Fruit fly (Drosophila melanogaster) whole organism, embryonic: ENCODE results near the gene CG32281.

ENCODE experiments used
- Atf3 ChIP-seq: fragments of 200-800 bp; sonication (Bioruptor generic); optimal IDR thresholded peaks from 3 replicates; lab custom pipeline; 2016; ENCODE audit warnings: missing biosample characterization, missing genetic modification characterization
- CG10565 ChIP-seq: fragments of 200-800 bp; sonication (Bioruptor generic); optimal IDR thresholded peaks from 3 replicates; lab custom pipeline; 2016; ENCODE audit warnings: missing biosample characterization, mild to moderate bottlenecking, missing genetic modification characterization
- CG11085 ChIP-seq: fragments of 200-800 bp; sonication (Bioruptor generic); IDR thresholded peaks from 2 replicates; pipeline ENCODE4 v1.3.6; 2022; ENCODE audit warnings: missing biosample characterization, missing genetic modification characterization
- CG11398 ChIP-seq: fragments of 200-800 bp; sonication (Bioruptor generic); optimal IDR thresholded peaks from 2 replicates; lab custom pipeline; 2016; ENCODE audit warnings: missing biosample characterization, missing genetic modification characterization
- CG11504 ChIP-seq: fragments of 200-800 bp; sonication (Bioruptor generic); optimal IDR thresholded peaks from 3 replicates; lab custom pipeline; 2019; ENCODE audit warnings: missing biosample characterization, mild to moderate bottlenecking, missing genetic modification characterization, moderate library complexity
- CG12769 ChIP-seq: fragments of 200-800 bp; sonication (Bioruptor generic); optimal IDR thresholded peaks from 2 replicates; lab custom pipeline; 2019; ENCODE audit warnings: missing biosample characterization, mild to moderate bottlenecking, missing genetic modification characterization, moderate library complexity
- CG15601 ChIP-seq: fragments of 200-800 bp; sonication (Bioruptor generic); optimal IDR thresholded peaks from 3 replicates; lab custom pipeline; 2019; ENCODE audit warnings: missing biosample characterization, mild to moderate bottlenecking, missing genetic modification characterization, moderate library complexity
- CG17186 ChIP-seq: fragments of 200-800 bp; sonication (Bioruptor generic); optimal IDR thresholded peaks from 3 replicates; lab custom pipeline; 2017; ENCODE audit warnings: missing biosample characterization, missing genetic modification reagents, missing genetic modification characterization
- CG17568 ChIP-seq: fragments of 200-800 bp; sonication (Bioruptor generic); optimal IDR thresholded peaks from 2 replicates; lab custom pipeline; 2018; ENCODE audit warnings: missing biosample characterization, mild to moderate bottlenecking, missing genetic modification characterization, moderate library complexity
- CG17829 ChIP-seq: fragments of 200-800 bp; optimal IDR thresholded peaks from 2 replicates; lab custom pipeline; 2019; ENCODE audit warnings: missing biosample characterization, mild to moderate bottlenecking, missing genetic modification characterization, moderate library complexity
- CG2120 ChIP-seq: fragments of 200-800 bp; sonication (Bioruptor generic); optimal IDR thresholded peaks from 3 replicates; lab custom pipeline; 2016; ENCODE audit warnings: missing biosample characterization, missing genetic modification characterization
- CG3407 ChIP-seq: fragments of 200-800 bp; sonication (Bioruptor generic); optimal IDR thresholded peaks from 2 replicates; lab custom pipeline; 2018; ENCODE audit warnings: missing biosample characterization, mild to moderate bottlenecking, missing genetic modification characterization
- CG43689 ChIP-seq: fragments of 200-800 bp; sonication (Bioruptor generic); IDR thresholded peaks from 2 replicates; pipeline ENCODE4 v1.3.6; 2022; ENCODE audit warnings: missing biosample characterization, missing genetic modification characterization
- CG4404 ChIP-seq: fragments of 200-800 bp; sonication (Bioruptor generic); IDR thresholded peaks from 2 replicates; pipeline ENCODE4 v1.3.6; 2022; ENCODE audit warnings: missing biosample characterization, missing genetic modification characterization
- CG6272 ChIP-seq: fragments of 200-800 bp; sonication (Bioruptor generic); IDR thresholded peaks from 2 replicates; pipeline ENCODE4 v1.3.6; 2022; ENCODE audit warnings: missing biosample characterization, missing genetic modification characterization
- CG6654 ChIP-seq: fragments of 200-800 bp; sonication (Bioruptor generic); optimal IDR thresholded peaks from 2 replicates; lab custom pipeline; 2017; ENCODE audit warnings: missing biosample characterization, mild to moderate bottlenecking, missing genetic modification characterization
- CG6765 ChIP-seq: fragments of 200-800 bp; sonication (Bioruptor generic); optimal IDR thresholded peaks from 3 replicates; lab custom pipeline; 2017; ENCODE audit warnings: missing biosample characterization, mild to moderate bottlenecking, missing genetic modification characterization
- CG9797 ChIP-seq: fragments of 200-800 bp; sonication (Bioruptor generic); optimal IDR thresholded peaks from 3 replicates; lab custom pipeline; 2018; ENCODE audit warnings: missing biosample characterization, mild to moderate bottlenecking, missing genetic modification characterization
- Elba2 ChIP-seq: fragments of 200-800 bp; sonication (Bioruptor generic); optimal IDR thresholded peaks from 3 replicates; lab custom pipeline; 2016; ENCODE audit warnings: missing biosample characterization, missing genetic modification characterization
- Ets65A ChIP-seq: fragments of 200-800 bp; sonication (Bioruptor generic); peaks from one replicate; lab custom pipeline; 2016; ENCODE audit warnings: missing biosample characterization, missing genetic modification characterization
- Hmx ChIP-seq: fragments of 200-800 bp; sonication (Bioruptor generic); optimal IDR thresholded peaks from 2 replicates; lab custom pipeline; 2016; ENCODE audit warnings: missing biosample characterization, missing genetic modification characterization
- Lim3 ChIP-seq: fragments of 200-800 bp; sonication (Bioruptor generic); IDR thresholded peaks from 2 replicates; pipeline ENCODE4 v1.3.6; 2022; ENCODE audit warnings: missing biosample characterization, missing genetic modification characterization
- MTF-1 ChIP-seq: fragments of 200-800 bp; sonication (Bioruptor generic); optimal IDR thresholded peaks from 2 replicates; lab custom pipeline; 2018; ENCODE audit warnings: missing biosample characterization, mild to moderate bottlenecking, missing genetic modification characterization, borderline replicate concordance
- Mad ChIP-seq: fragments of 200-800 bp; sonication (Bioruptor generic); optimal IDR thresholded peaks from 2 replicates; lab custom pipeline; 2016; ENCODE audit warnings: missing biosample characterization, missing genetic modification characterization
- NC2β ChIP-seq: fragments of 200-800 bp; sonication (Bioruptor generic); optimal IDR thresholded peaks from 2 replicates; lab custom pipeline; 2016; ENCODE audit warnings: missing biosample characterization, missing genetic modification characterization
- Nf-YC ChIP-seq: fragments of 200-800 bp; optimal IDR thresholded peaks from 3 replicates; lab custom pipeline; 2019; ENCODE audit warnings: missing biosample characterization, mild to moderate bottlenecking, missing genetic modification characterization, moderate library complexity
- Optix ChIP-seq: fragments of 200-800 bp; sonication (Bioruptor generic); IDR thresholded peaks from 3 replicates; pipeline ENCODE4 v1.3.6; 2022; ENCODE audit warnings: missing biosample characterization, missing genetic modification characterization
- Side ChIP-seq: fragments of 200-800 bp; sonication (Bioruptor generic); optimal IDR thresholded peaks from 2 replicates; lab custom pipeline; 2016; ENCODE audit warnings: missing biosample characterization, missing genetic modification characterization
- Ssrp ChIP-seq: fragments of 200-800 bp; sonication (Bioruptor generic); optimal IDR thresholded peaks from 2 replicates; lab custom pipeline; 2018; ENCODE audit warnings: missing biosample characterization, mild to moderate bottlenecking, missing genetic modification characterization, moderate library complexity
- ab ChIP-seq: fragments of 200-800 bp; sonication (Bioruptor generic); optimal IDR thresholded peaks from 2 replicates; lab custom pipeline; 2016; ENCODE audit warnings: missing biosample characterization, missing genetic modification characterization
- bcd ChIP-seq: fragments of 200-800 bp; sonication (Bioruptor generic); optimal IDR thresholded peaks from 2 replicates; lab custom pipeline; 2017; ENCODE audit warnings: missing biosample characterization, mild to moderate bottlenecking, missing genetic modification characterization
- chm ChIP-seq: fragments of 200-800 bp; sonication (Bioruptor generic); IDR thresholded peaks from 2 replicates; pipeline ENCODE4 v1.3.6; 2022; ENCODE audit warnings: missing biosample characterization, missing genetic modification characterization
- dmrt99B ChIP-seq: fragments of 200-800 bp; sonication (Bioruptor generic); optimal IDR thresholded peaks from 2 replicates; lab custom pipeline; 2018; ENCODE audit warnings: missing biosample characterization, mild to moderate bottlenecking, missing genetic modification characterization, moderate library complexity
- fru ChIP-seq: fragments of >200 bp; optimal IDR thresholded peaks from 2 replicates; lab custom pipeline; 2017
- fu2 ChIP-seq: fragments of 200-800 bp; sonication (Bioruptor generic); optimal IDR thresholded peaks from 2 replicates; lab custom pipeline; 2016; ENCODE audit warnings: missing biosample characterization, missing genetic modification characterization
- gcm ChIP-seq: fragments of 200-800 bp; sonication (Bioruptor generic); optimal IDR thresholded peaks from 2 replicates; lab custom pipeline; 2019; ENCODE audit warnings: missing biosample characterization, mild to moderate bottlenecking, missing genetic modification characterization, moderate library complexity
- h ChIP-seq: fragments of >200 bp; optimal IDR thresholded peaks from 2 replicates; lab custom pipeline; 2017
- inv ChIP-seq: fragments of 200-800 bp; sonication (Bioruptor generic); IDR thresholded peaks from 2 replicates; pipeline ENCODE4 v1.3.6; 2022; ENCODE audit warnings: missing biosample characterization, missing genetic modification characterization; ENCODE audit not compliant: partially characterized antibody
- kni ChIP-seq: fragments of 200-800 bp; sonication (Bioruptor generic); optimal IDR thresholded peaks from 3 replicates; lab custom pipeline; 2017; ENCODE audit warnings: mild to moderate bottlenecking, missing biosample characterization, missing genetic modification reagents, missing genetic modification characterization
- knrl ChIP-seq: fragments of 200-800 bp; sonication (Bioruptor generic); IDR thresholded peaks from 3 replicates; pipeline ENCODE4 v1.3.6; 2022; ENCODE audit warnings: missing biosample characterization, missing genetic modification characterization; ENCODE audit not compliant: partially characterized antibody
- lab ChIP-seq: fragments of 200-800 bp; sonication (Bioruptor generic); optimal IDR thresholded peaks from 3 replicates; lab custom pipeline; 2017; ENCODE audit warnings: missing biosample characterization, missing genetic modification characterization, mild to moderate bottlenecking, moderate library complexity, missing genetic modification reagents
- lbe ChIP-seq: fragments of 200-800 bp; sonication (Bioruptor generic); optimal IDR thresholded peaks from 2 replicates; lab custom pipeline; 2016; ENCODE audit warnings: missing biosample characterization, mild to moderate bottlenecking, missing genetic modification characterization
- lov ChIP-seq, 2 experiments: fragments of 200-800 bp in 1 of 2; fragments of >200 bp in 1 of 2; sonication (Bioruptor generic) in 1 of 2; IDR thresholded peaks in 1 of 2; optimal IDR thresholded peaks in 1 of 2; 2 replicates in 1 of 2; 3 replicates in 1 of 2; pipeline versions ENCODE4 v1.3.6 to Lab custom; 2017 to 2022; ENCODE audit warnings: missing biosample characterization in 1 of 2, missing genetic modification characterization in 1 of 2
- nau ChIP-seq: fragments of 200-800 bp; sonication (Bioruptor generic); optimal IDR thresholded peaks from 3 replicates; lab custom pipeline; 2017; ENCODE audit warnings: missing biosample characterization, mild to moderate bottlenecking, missing genetic modification characterization, missing genetic modification reagents
- nerfin-2 ChIP-seq: fragments of 200-800 bp; sonication (Bioruptor generic); IDR thresholded peaks from 2 replicates; pipeline ENCODE4 v1.3.6; 2022; ENCODE audit warnings: missing biosample characterization, missing genetic modification characterization; ENCODE audit not compliant: partially characterized antibody
- p53 ChIP-seq: fragments of 200-800 bp; sonication (Bioruptor generic); optimal IDR thresholded peaks from 2 replicates; lab custom pipeline; 2016; ENCODE audit warnings: missing biosample characterization, missing genetic modification characterization
- salm ChIP-seq: fragments of 200-800 bp; sonication (Bioruptor generic); optimal IDR thresholded peaks from 2 replicates; lab custom pipeline; 2018; ENCODE audit warnings: missing biosample characterization, mild to moderate bottlenecking, missing genetic modification characterization
- tap ChIP-seq: fragments of 200-800 bp; optimal IDR thresholded peaks from 3 replicates; lab custom pipeline; 2019; ENCODE audit warnings: missing biosample characterization, mild to moderate bottlenecking, missing genetic modification characterization, moderate library complexity
- trh ChIP-seq: fragments of 200-800 bp; sonication (Bioruptor generic); optimal IDR thresholded peaks from 2 replicates; lab custom pipeline; 2016; ENCODE audit warnings: missing biosample characterization, missing genetic modification characterization
- tx ChIP-seq: fragments of 200-800 bp; sonication (Bioruptor generic); optimal IDR thresholded peaks from 2 replicates; lab custom pipeline; 2016; ENCODE audit warnings: missing biosample characterization, missing genetic modification characterization
- zfh1 ChIP-seq: fragments of 200-800 bp; sonication (Bioruptor generic); IDR thresholded peaks from 3 replicates; pipeline ENCODE4 v1.3.6; 2022; ENCODE audit warnings: missing biosample characterization, missing genetic modification characterization

CG32281 gene

DNA sequence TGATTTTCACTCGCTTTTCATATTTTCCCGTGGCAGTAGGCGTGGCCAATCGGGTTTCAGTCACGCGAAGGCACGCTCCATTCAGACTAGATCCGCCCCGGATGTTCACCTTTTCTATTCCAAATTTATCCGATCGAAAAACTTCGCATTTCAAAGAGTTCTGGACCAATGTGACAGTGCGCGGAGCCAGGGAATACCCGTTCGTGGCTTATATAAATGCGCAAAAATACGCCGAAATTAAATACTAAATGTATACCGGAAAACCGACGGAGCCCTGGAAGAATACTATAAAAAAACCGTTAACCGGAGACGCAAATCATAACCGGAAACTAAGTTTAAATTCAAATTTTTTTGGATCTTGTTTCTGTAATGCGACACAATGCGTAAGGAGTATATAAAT, 41.6 kb upstream of the CG32281 start, which contains the start of gene promL (continued):
- TF ChIP-seq lov (optimal IDR thresholded peaks at IDR 0.05; lab: Kevin White, UChicago) (no peak), lov (GFP tag; IDR thresholded peaks at IDR 0.05; lab: Robert Waterston, UW) (peak; percentile 61; the same call in 2 of the 3 replicates), Hmx (GFP tag; lab: Kevin White, UChicago) (no peak), knrl (peak; percentile 26; the same call in 1 of the 3 replicates), CG9797 (GFP tag; lab: Kevin White, UChicago) (peak; percentile 97), nerfin-2 (GFP tag; lab: Robert Waterston, UW) (no peak), kni (GFP tag; lab: Kevin White, UChicago) (peak; percentile 83), zfh1 (peak; percentile 64; the same call in 2 of the 3 replicates), CG17568 (GFP tag; lab: Kevin White, UChicago) (peak; percentile 74), CG11504 (tag; lab: Kevin White, UChicago) (peak; percentile 72), CG3407 (peak; percentile 39), dmrt99B (peak; percentile 26), p53 (GFP tag; lab: Kevin White, UChicago) (peak; percentile 42), Side (GFP tag; lab: Kevin White, UChicago) (peak; percentile 57), Ets65A (peak; percentile 97), CG17186 (GFP tag; lab: Kevin White, UChicago) (peak; percentile 77), tx (GFP tag; lab: Kevin White, UChicago) (no peak), Mad (peak; percentile 66), CG15601 (tag; lab: Kevin White, UChicago) (peak; percentile 71), CG43689 (GFP tag; lab: Robert Waterston, UW) (no peak), lbe (GFP tag; lab: Kevin White, UChicago) (peak; percentile 54), gcm (GFP tag; lab: Kevin White, UChicago) (peak; percentile 67), h (no peak), NC2β (GFP tag; lab: Kevin White, UChicago) (peak; percentile 83), CG10565 (GFP tag; lab: Kevin White, UChicago) (no peak), ab (no peak), Optix (GFP tag; lab: Robert Waterston, UW) (no peak), Ssrp (no peak), Atf3 (GFP tag; lab: Kevin White, UChicago) (peak; percentile 18), CG11085 (GFP tag; lab: Robert Waterston, UW) (no peak), nau (GFP tag; lab: Kevin White, UChicago) (peak; percentile 69), CG17829 (tag; lab: Kevin White, UChicago) (peak; percentile 75), chm (no peak; the same call in 1 of the 2 replicates), inv (GFP tag; lab: Robert Waterston, UW) (no peak), CG6272 (GFP tag; lab: Robert Waterston, UW) (no peak), tap (peak; percentile 12), CG4404 (GFP tag; lab: Robert Waterston, UW) (no peak), Lim3 (GFP tag; lab: Robert Waterston, UW) (no peak), fu2 (GFP tag; lab: Kevin White, UChicago) (no peak), Nf-YC (peak; percentile 59), CG2120 (GFP tag; lab: Kevin White, UChicago) (peak; percentile 14), salm (tag; lab: Kevin White, UChicago) (peak; percentile 66), CG6765 (peak; percentile 81), CG12769 (tag; lab: Kevin White, UChicago) (peak; percentile 47), Elba2 (GFP tag; lab: Kevin White, UChicago) (no peak), trh (no peak), lab (GFP tag; lab: Kevin White, UChicago) (peak; percentile 81), MTF-1 (GFP tag; lab: Kevin White, UChicago) (peak; percentile 55), fru (lab: Kevin White, UChicago) (no peak), CG11398 (GFP tag; lab: Kevin White, UChicago) (peak; percentile 51), CG6654 (GFP tag; lab: Kevin White, UChicago) (no peak), bcd (peak; percentile 79)
